Fruit fly (Drosophila melanogaster): ENCODE data around the gene eyg.

The eyg gene

dm6 chr3L:12495312-12495725 lies 27.5 kb upstream of the eyg start:
- TF ChIP-seq fd96Ca (GFP tag; IDR thresholded peaks at IDR 0.05) (peak; percentile 69; the same call in 2 of the 3 replicates), CG4496 (GFP tag; IDR thresholded peaks at IDR 0.05) (no peak; the same call in none of the 3 replicates), CG8301 (tag; optimal IDR thresholded peaks at IDR 0.05) (peak; percentile 92), Pif1B (GFP tag; optimal IDR thresholded peaks at IDR 0.05) (peak; percentile 83), Snoo (tag; optimal IDR thresholded peaks at IDR 0.05) (peak; percentile 86), D1 (tag; optimal IDR thresholded peaks at IDR 0.05) (peak; percentile 75), CG34367 (tag; optimal IDR thresholded peaks at IDR 0.05) (peak; percentile 75), CG14655 (GFP tag; optimal IDR thresholded peaks at IDR 0.05) (peak; percentile 95), CG13204 (GFP tag; optimal IDR thresholded peaks at IDR 0.05) (no peak), CG17806 (tag; optimal IDR thresholded peaks at IDR 0.05) (peak; percentile 76), gl (tag; optimal IDR thresholded peaks at IDR 0.05) (peak; percentile 60), EcR (GFP tag; optimal IDR thresholded peaks at IDR 0.05) (no peak), Pif1A (GFP tag; optimal IDR thresholded peaks at IDR 0.05) (peak; percentile 84), CG12605 (GFP tag; IDR thresholded peaks at IDR 0.05) (0 out of 2 replicates have a peak, but pooled peaks have one; percentile 20), CG8159 (tag; optimal IDR thresholded peaks at IDR 0.05) (peak; percentile 87), Ets98B (GFP tag; IDR thresholded peaks at IDR 0.05) (peak; percentile 67), CG32121 (GFP tag; IDR thresholded peaks at IDR 0.05) (peak; percentile 73), CG9948 (tag; optimal IDR thresholded peaks at IDR 0.05) (peak; percentile 82), rn (GFP tag; IDR thresholded peaks at IDR 0.05) (0 out of 2 replicates have a peak, but pooled peaks have one; percentile 25), CG15710 (tag; optimal IDR thresholded peaks at IDR 0.05) (peak; percentile 85), CG10348 (GFP tag; IDR thresholded peaks at IDR 0.05) (peak; percentile 20; the same call in 1 of the 2 replicates)

- TF ChIP-seq CG8159 (tag; optimal IDR thresholded peaks at IDR 0.05) (no peak), CG14655 (GFP tag; optimal IDR thresholded peaks at IDR 0.05) (no peak), CG8301 (tag; optimal IDR thresholded peaks at IDR 0.05) (no peak), CG32121 (GFP tag; IDR thresholded peaks at IDR 0.05) (no peak), D1 (tag; optimal IDR thresholded peaks at IDR 0.05) (no peak), CG9948 (tag; optimal IDR thresholded peaks at IDR 0.05) (no peak), CG4496 (GFP tag; IDR thresholded peaks at IDR 0.05) (no peak), CG15710 (tag; optimal IDR thresholded peaks at IDR 0.05) (no peak), CG10348 (GFP tag; IDR thresholded peaks at IDR 0.05) (no peak), Pif1A (GFP tag; optimal IDR thresholded peaks at IDR 0.05) (no peak), Pif1B (GFP tag; optimal IDR thresholded peaks at IDR 0.05) (no peak), CG12605 (GFP tag; IDR thresholded peaks at IDR 0.05) (no peak)
Measured at dm6 chr3L:12494273-12494672, 26.5 kb upstream of the eyg start.

dm6 chr3L:12490418-12491035 lies 22.7 kb upstream of the eyg start, which contains the start of gene CG10660:
Gene CG10660, minus strand, starts transcription at chr3L:12490676.
- peak; percentile 87 for TF ChIP-seq CG15710 (tag; optimal IDR thresholded peaks at IDR 0.05)
- peak; percentile 96 for TF ChIP-seq Pif1B (GFP tag; optimal IDR thresholded peaks at IDR 0.05)
- peak; percentile 79; the same call in 1 of the 2 replicates for TF ChIP-seq CG10348 (GFP tag; IDR thresholded peaks at IDR 0.05)
- TF ChIP-seq fd96Ca (GFP tag; IDR thresholded peaks at IDR 0.05), result peak; percentile 96
- peak; percentile 81; the same call in 1 of the 2 replicates for TF ChIP-seq rn (GFP tag; IDR thresholded peaks at IDR 0.05)
- TF ChIP-seq CG14655 (GFP tag; optimal IDR thresholded peaks at IDR 0.05), result peak; percentile 94
- peak; percentile 94 for TF ChIP-seq Pif1A (GFP tag; optimal IDR thresholded peaks at IDR 0.05)
- peak; percentile 50 for TF ChIP-seq EcR (GFP tag; optimal IDR thresholded peaks at IDR 0.05)
- peak; percentile 69 for TF ChIP-seq D1 (tag; optimal IDR thresholded peaks at IDR 0.05)
- peak; percentile 93 for TF ChIP-seq CG12605 (GFP tag; IDR thresholded peaks at IDR 0.05)
- peak; percentile 85 for TF ChIP-seq Snoo (tag; optimal IDR thresholded peaks at IDR 0.05)
- TF ChIP-seq CG9948 (tag; optimal IDR thresholded peaks at IDR 0.05), result peak; percentile 85
- TF ChIP-seq CG32121 (GFP tag; IDR thresholded peaks at IDR 0.05), result peak; percentile 95
- peak; percentile 89 for TF ChIP-seq CG34367 (tag; optimal IDR thresholded peaks at IDR 0.05)
- TF ChIP-seq CG8159 (tag; optimal IDR thresholded peaks at IDR 0.05), result peak; percentile 89
- peak; percentile 97 for TF ChIP-seq Ets98B (GFP tag; IDR thresholded peaks at IDR 0.05)
- TF ChIP-seq CG17806 (tag; optimal IDR thresholded peaks at IDR 0.05), result peak; percentile 89
- TF ChIP-seq CG4496 (GFP tag; IDR thresholded peaks at IDR 0.05), result peak; percentile 96
- TF ChIP-seq CG8301 (tag; optimal IDR thresholded peaks at IDR 0.05), result peak; percentile 94
- TF ChIP-seq CG13204 (GFP tag; optimal IDR thresholded peaks at IDR 0.05), result peak; percentile 60
- TF ChIP-seq gl (tag; optimal IDR thresholded peaks at IDR 0.05), result peak; percentile 61

dm6 chr3L:12489952-12490351 lies 22.1 kb upstream of the eyg start:
- TF ChIP-seq CG8301 (tag; optimal IDR thresholded peaks at IDR 0.05) (no peak), CG9948 (tag; optimal IDR thresholded peaks at IDR 0.05) (no peak), CG15710 (tag; optimal IDR thresholded peaks at IDR 0.05) (no peak), Pif1A (GFP tag; optimal IDR thresholded peaks at IDR 0.05) (no peak), CG13204 (GFP tag; optimal IDR thresholded peaks at IDR 0.05) (no peak), Pif1B (GFP tag; optimal IDR thresholded peaks at IDR 0.05) (peak; percentile 52), EcR (GFP tag; optimal IDR thresholded peaks at IDR 0.05) (peak; percentile 87), CG34367 (tag; optimal IDR thresholded peaks at IDR 0.05) (no peak), CG8159 (tag; optimal IDR thresholded peaks at IDR 0.05) (no peak), Snoo (tag; optimal IDR thresholded peaks at IDR 0.05) (no peak), CG12605 (GFP tag; IDR thresholded peaks at IDR 0.05) (peak; percentile 46), CG14655 (GFP tag; optimal IDR thresholded peaks at IDR 0.05) (no peak), gl (tag; optimal IDR thresholded peaks at IDR 0.05) (peak; percentile 25), CG4496 (GFP tag; IDR thresholded peaks at IDR 0.05) (no peak), rn (GFP tag; IDR thresholded peaks at IDR 0.05) (no peak), fd96Ca (GFP tag; IDR thresholded peaks at IDR 0.05) (peak; percentile 44; the same call in 1 of the 3 replicates), CG17806 (tag; optimal IDR thresholded peaks at IDR 0.05) (no peak), Ets98B (GFP tag; IDR thresholded peaks at IDR 0.05) (peak; percentile 53; the same call in 1 of the 2 replicates), D1 (tag; optimal IDR thresholded peaks at IDR 0.05) (no peak), CG32121 (GFP tag; IDR thresholded peaks at IDR 0.05) (0 out of 2 replicates have a peak, but pooled peaks have one; percentile 20)

- TF ChIP-seq CG8301 (tag; optimal IDR thresholded peaks at IDR 0.05) (no peak), Snoo (tag; optimal IDR thresholded peaks at IDR 0.05) (no peak), fd96Ca (GFP tag; IDR thresholded peaks at IDR 0.05) (no peak), CG12605 (GFP tag; IDR thresholded peaks at IDR 0.05) (no peak), CG10348 (GFP tag; IDR thresholded peaks at IDR 0.05) (no peak), Pif1B (GFP tag; optimal IDR thresholded peaks at IDR 0.05) (no peak), D1 (tag; optimal IDR thresholded peaks at IDR 0.05) (no peak), CG17806 (tag; optimal IDR thresholded peaks at IDR 0.05) (no peak), EcR (GFP tag; optimal IDR thresholded peaks at IDR 0.05) (no peak), CG34367 (tag; optimal IDR thresholded peaks at IDR 0.05) (no peak), Pif1A (GFP tag; optimal IDR thresholded peaks at IDR 0.05) (no peak), CG15710 (tag; optimal IDR thresholded peaks at IDR 0.05) (no peak), CG9948 (tag; optimal IDR thresholded peaks at IDR 0.05) (no peak), CG4496 (GFP tag; IDR thresholded peaks at IDR 0.05) (no peak), CG32121 (GFP tag; IDR thresholded peaks at IDR 0.05) (no peak), gl (tag; optimal IDR thresholded peaks at IDR 0.05) (no peak)
Measured at dm6 chr3L:12486175-12486574, 18.4 kb upstream of the eyg start.
